Worm (Caenorhabditis elegans) whole organism, L3 larva: ENCODE measurements around the gene gst-1.

Experiments used
- daf-12 ChIP-seq: fragments of 150-350 bp; optimal IDR thresholded peaks from 2 replicates; lab custom pipeline; 2014; ENCODE audit warnings: missing biosample characterization, missing genetic modification reagents, missing genetic modification characterization
- elt-3 ChIP-seq, 3 experiments: fragments of 150-350 bp in 1 of 3; sonication (generic microtip) in 2 of 3; optimal IDR thresholded peaks; 2 replicates in 2 of 3; 4 replicates in 1 of 3; lab custom pipeline; 2014 to 2017; ENCODE audit warnings: missing biosample characterization in 3 of 3, missing genetic modification characterization in 3 of 3
- jun-1 ChIP-seq: fragments of 150-350 bp; optimal IDR thresholded peaks from 2 replicates; lab custom pipeline; 2014; ENCODE audit warnings: missing biosample characterization, missing genetic modification reagents, missing genetic modification characterization
- mml-1 ChIP-seq: fragments of 150-350 bp; sonication (generic microtip); optimal IDR thresholded peaks from 3 replicates; lab custom pipeline; 2014; ENCODE audit warnings: missing biosample characterization, missing genetic modification characterization
- nhr-12 ChIP-seq: fragments of 150-350 bp; optimal IDR thresholded peaks from 2 replicates; lab custom pipeline; 2014; ENCODE audit warnings: missing biosample characterization, missing genetic modification characterization
- nhr-77 ChIP-seq: fragments of 150-350 bp; optimal IDR thresholded peaks from 2 replicates; lab custom pipeline; 2014; ENCODE audit warnings: missing biosample characterization, missing genetic modification characterization
- snpc-4 ChIP-seq: fragments of 150-350 bp; optimal IDR thresholded peaks from 2 replicates; lab custom pipeline; 2014; ENCODE audit warnings: missing biosample characterization, missing genetic modification characterization
- tbx-2 ChIP-seq: sonication (generic microtip); optimal IDR thresholded peaks from 2 replicates; lab custom pipeline; 2016; ENCODE audit warnings: mild to moderate bottlenecking, missing genetic modification characterization, missing compliant biosample characterization
- ztf-11 ChIP-seq: fragments of 150-350 bp; optimal IDR thresholded peaks from 2 replicates; lab custom pipeline; 2014; ENCODE audit warnings: missing biosample characterization, missing genetic modification characterization

DNA sequence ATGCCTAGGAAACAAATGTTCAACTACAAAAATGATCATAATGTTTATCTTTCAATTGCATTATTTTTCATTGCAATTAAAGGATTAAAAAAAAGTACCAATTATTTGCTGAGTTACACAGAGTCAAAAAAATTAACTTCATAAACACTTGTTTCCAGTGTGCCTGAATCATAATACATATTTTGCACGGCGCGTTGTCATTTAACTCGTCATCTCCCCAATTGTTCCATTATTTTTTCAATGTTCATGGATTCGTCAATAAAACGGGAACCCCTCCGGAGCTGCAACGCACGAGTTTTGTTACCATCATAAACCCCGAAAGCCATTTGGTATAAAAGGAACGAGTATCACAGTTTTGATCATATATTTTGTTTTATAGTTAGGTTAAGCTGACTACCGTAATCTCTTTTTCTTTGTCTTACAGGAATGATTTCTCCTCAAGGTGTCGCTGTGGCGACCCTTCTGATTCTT lies 41.9 kb upstream of the gst-1 start, which contains the start of gene F59B2.12:
- no peak for TF ChIP-seq ztf-11 (tag; lab: Kevin White, UChicago)
- no peak for TF ChIP-seq elt-3 (tag; optimal IDR thresholded peaks at IDR 0.05; lab: Kevin White, UChicago)
- TF ChIP-seq jun-1 (tag; lab: Kevin White, UChicago), result no peak
- no peak for TF ChIP-seq mml-1 (tag; lab: Kevin White, UChicago)
- TF ChIP-seq snpc-4 (tag; lab: Kevin White, UChicago), result no peak
- no peak for TF ChIP-seq daf-12
- TF ChIP-seq nhr-12 (tag; lab: Kevin White, UChicago), result no peak
- no peak for TF ChIP-seq nhr-77 (tag; lab: Kevin White, UChicago)
- TF ChIP-seq tbx-2, result no peak
